Fruit fly (Drosophila melanogaster): ENCODE measurements around the gene CG10097.

Gene CG10097

dm6 chr3R:12369135-12369792 is 26.5 kb downstream of the CG10097 start, which contains the start of gene GstD1 (continued):
- TF ChIP-seq Lhr (GFP tag; optimal IDR thresholded peaks at IDR 0.05) (no peak), shn (GFP tag; optimal IDR thresholded peaks at IDR 0.05) (peak; percentile 44), CG12659 (GFP tag; optimal IDR thresholded peaks at IDR 0.05) (peak; percentile 23), CG17568 (GFP tag; optimal IDR thresholded peaks at IDR 0.05) (no peak), CG32772 (GFP tag; IDR thresholded peaks at IDR 0.05) (peak; percentile 76), CG9797 (GFP tag; optimal IDR thresholded peaks at IDR 0.05) (no peak), dysf (GFP tag; IDR thresholded peaks at IDR 0.05) (peak; percentile 59), CG3281 (GFP tag; optimal IDR thresholded peaks at IDR 0.05) (peak; percentile 58), trem (tag; optimal IDR thresholded peaks at IDR 0.05) (peak; percentile 5), ERR (GFP tag; optimal IDR thresholded peaks at IDR 0.05) (peak; percentile 66), CG30403 (GFP tag; optimal IDR thresholded peaks at IDR 0.05) (peak; percentile 54), CG18764 (GFP tag; optimal IDR thresholded peaks at IDR 0.05) (no peak), Sry-δ (GFP tag; optimal IDR thresholded peaks at IDR 0.05) (no peak), btn (GFP tag; optimal IDR thresholded peaks at IDR 0.05) (no peak), Ada2b (GFP tag; IDR thresholded peaks at IDR 0.05) (peak; percentile 65), Hmx (GFP tag; optimal IDR thresholded peaks at IDR 0.05) (no peak), Sin3A (optimal IDR thresholded peaks at IDR 0.05) (no peak), CG10543 (GFP tag; optimal IDR thresholded peaks at IDR 0.05) (peak; percentile 89), Abd-B (GFP tag; optimal IDR thresholded peaks at IDR 0.05) (peak; percentile 21), phol (tag; optimal IDR thresholded peaks at IDR 0.05) (peak; percentile 28), Antp (GFP tag; optimal IDR thresholded peaks at IDR 0.05) (peak; percentile 21), CG3838 (GFP tag; optimal IDR thresholded peaks at IDR 0.05) (no peak), Fer2 (tag; optimal IDR thresholded peaks at IDR 0.05) (no peak), dmrt11E (tag; optimal IDR thresholded peaks at IDR 0.05) (no peak), CG2889 (GFP tag; IDR thresholded peaks at IDR 0.05) (no peak), CG9727 (GFP tag; optimal IDR thresholded peaks at IDR 0.05) (peak; percentile 24), scrt (GFP tag; optimal IDR thresholded peaks at IDR 0.05) (peak; percentile 35), mam (GFP tag; optimal IDR thresholded peaks at IDR 0.05) (peak; percentile 34), jigr1 (GFP tag; IDR thresholded peaks at IDR 0.05) (no peak), Scr (GFP tag; IDR thresholded peaks at IDR 0.05; ENCODE audit: partially characterized antibody) (peak; percentile 40), sob (GFP tag; IDR thresholded peaks at IDR 0.05) (no peak), dpn (GFP tag; optimal IDR thresholded peaks at IDR 0.05) (no peak), trh (GFP tag; optimal IDR thresholded peaks at IDR 0.05) (no peak), gem (tag; optimal IDR thresholded peaks at IDR 0.05) (peak; percentile 65), CG1602 (GFP tag; optimal IDR thresholded peaks at IDR 0.05) (no peak), Deaf1 (tag; optimal IDR thresholded peaks at IDR 0.05) (peak; percentile 20), schlank (tag; optimal IDR thresholded peaks at IDR 0.05) (peak; percentile 15), org-1 (GFP tag; optimal IDR thresholded peaks at IDR 0.05) (peak; percentile 25), CG9437 (GFP tag; optimal IDR thresholded peaks at IDR 0.05) (peak; percentile 35), Bteb2 (GFP tag; optimal IDR thresholded peaks at IDR 0.05) (no peak), ems (GFP tag; optimal IDR thresholded peaks at IDR 0.05) (no peak), CG15073 (GFP tag; optimal IDR thresholded peaks at IDR 0.05) (no peak), Fer3 (tag; optimal IDR thresholded peaks at IDR 0.05) (peak; percentile 12), CG4820 (GFP tag; optimal IDR thresholded peaks at IDR 0.05) (peak; percentile 3), H2.0 (GFP tag; IDR thresholded peaks at IDR 0.05) (0 out of 2 replicates have a peak, but pooled peaks have one; percentile 4), CG4404 (GFP tag; IDR thresholded peaks at IDR 0.05) (no peak), CoRest (tag; optimal IDR thresholded peaks at IDR 0.05) (peak; percentile 26), amos (GFP tag; IDR thresholded peaks at IDR 0.05; ENCODE audit: partially characterized antibody) (peak; percentile 36; the same call in 1 of the 2 replicates), fd96Cb (tag; optimal IDR thresholded peaks at IDR 0.05) (peak; percentile 54), Hr3 (GFP tag; optimal IDR thresholded peaks at IDR 0.05) (peak; percentile 39), CG18476 (GFP tag; optimal IDR thresholded peaks at IDR 0.05) (peak; percentile 7)
